Worm (Caenorhabditis elegans): ENCODE results near the gene str-106.

str-106 gene

ce11 chrV:16190485-16190884, 10.0 kb downstream of the str-106 start, which contains the start of gene srh-281:
Gene srh-281 (plus strand): TSS chrV:16190785.
- TF ChIP-seq B0035.1 (tag; optimal IDR thresholded peaks at IDR 0.05) (no peak), repo-1 (tag; optimal IDR thresholded peaks at IDR 0.05) (no peak), zfh-2 (GFP tag; conservative IDR thresholded peaks at IDR 0.05) (no peak), hrde-1 (tag; optimal IDR thresholded peaks at IDR 0.05; ENCODE audit: borderline replicate concordance) (no peak), tbx-9 (tag; optimal IDR thresholded peaks at IDR 0.05; ENCODE audit: borderline replicate concordance) (no peak), ama-1 (optimal IDR thresholded peaks at IDR 0.05) (no peak), ama-1 (GFP tag; optimal IDR thresholded peaks at IDR 0.05) (no peak)

ce11 chrV:16192114-16192513, 11.7 kb downstream of the str-106 start, which contains the start of gene srh-279:
Gene srh-279 (plus strand): TSS chrV:16192414.
- no peak for TF ChIP-seq nfya-1 (tag; optimal IDR thresholded peaks at IDR 0.05; ENCODE audit: borderline replicate concordance, insufficient read depth)
- TF ChIP-seq ceh-100 (GFP tag; IDR thresholded peaks at IDR 0.05), result no peak
- TF ChIP-seq ekl-4 (GFP tag; IDR thresholded peaks at IDR 0.05), result no peak

DNA sequence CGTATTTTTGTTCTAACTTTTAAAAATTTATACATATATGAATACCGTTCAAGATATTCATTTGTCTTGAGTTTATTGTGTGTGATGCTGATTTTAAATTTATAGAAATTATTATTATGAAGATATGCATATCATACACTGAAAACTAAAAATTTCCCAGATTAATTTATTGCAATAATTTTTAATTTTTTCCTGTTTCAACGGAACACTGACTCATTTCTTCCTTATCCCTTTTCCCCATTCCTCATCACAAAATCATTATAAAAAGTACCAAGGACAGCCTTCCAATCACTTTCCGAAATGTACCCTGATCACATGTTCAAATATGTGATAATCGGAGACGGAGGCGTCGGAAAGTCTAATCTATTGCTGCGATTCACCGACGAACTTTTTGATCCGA, 14.2 kb downstream of the str-106 start, which contains the start of gene rabr-4:
TSS of gene rabr-4 (plus strand) at position 301 of the 400 bp plus-strand sequence.
- TF ChIP-seq let-526 (GFP tag; IDR thresholded peaks at IDR 0.05) (no peak), T07F8.4 (tag; optimal IDR thresholded peaks at IDR 0.05) (no peak), madf-3 (GFP tag; IDR thresholded peaks at IDR 0.05) (no peak), fkh-3 (tag; optimal IDR thresholded peaks at IDR 0.05) (no peak), tbp1 (GFP tag; optimal IDR thresholded peaks at IDR 0.05) (no peak), F33H1.4 (GFP tag; IDR thresholded peaks at IDR 0.05) (no peak), him-1 (tag; optimal IDR thresholded peaks at IDR 0.05) (no peak), sdz-38 (tag; optimal IDR thresholded peaks at IDR 0.05) (no peak), tbx-9 (tag; optimal IDR thresholded peaks at IDR 0.05; ENCODE audit: borderline replicate concordance) (no peak), ceh-91 (GFP tag; IDR thresholded peaks at IDR 0.05) (no peak), repo-1 (tag; optimal IDR thresholded peaks at IDR 0.05) (no peak), dox-1 (GFP tag; IDR thresholded peaks at IDR 0.05) (no peak), attf-3 (GFP tag; conservative IDR thresholded peaks at IDR 0.05) (no peak), ceh-27 (GFP tag; optimal IDR thresholded peaks at IDR 0.05) (no peak), bed-1 (GFP tag; IDR thresholded peaks at IDR 0.05) (no peak), madf-8 (GFP tag; conservative IDR thresholded peaks at IDR 0.05) (no peak), unc-62 (GFP tag; optimal IDR thresholded peaks at IDR 0.05) (no peak)

DNA sequence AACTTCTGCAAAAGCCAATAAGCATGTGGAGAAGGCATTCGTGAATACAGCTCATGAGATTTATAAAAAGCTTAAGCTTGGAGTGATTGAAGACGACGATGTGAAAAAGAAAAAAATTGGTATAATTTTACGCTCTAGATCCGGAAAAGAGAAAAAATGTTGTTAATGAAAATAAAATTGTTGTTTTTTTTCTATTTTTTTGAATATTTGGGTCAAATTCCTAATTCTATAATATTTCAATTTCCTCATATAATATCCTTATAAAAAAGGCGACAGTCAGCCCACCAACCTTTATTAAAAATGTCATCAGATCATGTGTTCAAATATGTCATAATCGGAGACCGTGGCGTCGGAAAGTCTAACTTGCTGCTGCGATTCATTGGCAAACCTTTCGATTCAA, 14.9 kb downstream of the str-106 start, which contains the start of gene rabr-3:
TSS of gene rabr-3 (plus strand) at position 301 of the 400 bp plus-strand sequence.
- TF ChIP-seq F33H1.4 (GFP tag; IDR thresholded peaks at IDR 0.05) (no peak), hmg-1.2 (GFP tag; IDR thresholded peaks at IDR 0.05) (no peak), rcor-1 (GFP tag; IDR thresholded peaks at IDR 0.05) (no peak), ztf-22 (GFP tag; optimal IDR thresholded peaks at IDR 0.05) (no peak), sdz-38 (tag; optimal IDR thresholded peaks at IDR 0.05) (no peak), ceh-27 (GFP tag; optimal IDR thresholded peaks at IDR 0.05) (no peak), chd-7 (tag; optimal IDR thresholded peaks at IDR 0.05) (no peak), C17E4.6 (GFP tag; IDR thresholded peaks at IDR 0.05) (no peak), F39B2.1 (GFP tag; IDR thresholded peaks at IDR 0.05) (no peak), nhr-27 (tag; optimal IDR thresholded peaks at IDR 0.05) (no peak), tbx-9 (tag; optimal IDR thresholded peaks at IDR 0.05; ENCODE audit: borderline replicate concordance) (no peak), lin-54 (GFP tag; optimal IDR thresholded peaks at IDR 0.05) (no peak), K12H6.12 (tag; optimal IDR thresholded peaks at IDR 0.05) (no peak), attf-5 (GFP tag; optimal IDR thresholded peaks at IDR 0.05) (no peak), zim-3 (tag; optimal IDR thresholded peaks at IDR 0.05) (no peak), lsl-1 (GFP tag; optimal IDR thresholded peaks at IDR 0.05) (no peak), let-526 (GFP tag; IDR thresholded peaks at IDR 0.05) (no peak), mel-28 (tag; optimal IDR thresholded peaks at IDR 0.05; ENCODE audit: borderline replicate concordance) (no peak), D2030.7 (GFP tag; IDR thresholded peaks at IDR 0.05) (no peak), F55B11.4 (tag; optimal IDR thresholded peaks at IDR 0.05; ENCODE audit: borderline replicate concordance, insufficient read depth) (no peak)
